Worm (Caenorhabditis elegans) whole organism, L4 larva: ENCODE measurements around the gene ceh-48.

Experiments
- F10B5.3 ChIP-seq: sonication (generic microtip); optimal IDR thresholded peaks from 2 replicates; lab custom pipeline; 2016; ENCODE audit warnings: mild to moderate bottlenecking, missing genetic modification characterization, missing compliant biosample characterization
- F26F4.8 ChIP-seq: fragments of 200-800 bp; sonication (Bioruptor generic); conservative IDR thresholded peaks from 2 replicates; pipeline ENCODE4 v1.3.6; 2022; ENCODE audit warnings: missing genetic modification characterization, missing compliant biosample characterization
- F37D6.2 ChIP-seq: sonication (generic microtip); optimal IDR thresholded peaks from 2 replicates; lab custom pipeline; 2016; ENCODE audit warnings: mild to moderate bottlenecking, missing genetic modification characterization, missing compliant biosample characterization
- F49E8.2 ChIP-seq: sonication (generic microtip); optimal IDR thresholded peaks from 2 replicates; lab custom pipeline; 2016; ENCODE audit warnings: missing compliant biosample characterization, mild to moderate bottlenecking, missing genetic modification characterization, borderline replicate concordance
- T20F7.1 ChIP-seq: fragments of 200-800 bp; sonication (Bioruptor generic); optimal IDR thresholded peaks from 2 replicates; lab custom pipeline; 2018; ENCODE audit warnings: mild to moderate bottlenecking, missing genetic modification characterization, missing compliant biosample characterization
- T26A8.4 ChIP-seq: fragments of 200-800 bp; sonication (Bioruptor generic); IDR thresholded peaks from 2 replicates; pipeline ENCODE4 v1.3.6; 2022; ENCODE audit warnings: missing genetic modification characterization, missing compliant biosample characterization
- Y105C5A.15 ChIP-seq: fragments of 200-800 bp; sonication (Bioruptor generic); IDR thresholded peaks from 2 replicates; pipeline ENCODE4 v1.3.6; 2022; ENCODE audit warnings: missing genetic modification characterization, missing compliant biosample characterization
- Y75B8A.6 ChIP-seq: fragments of 200-800 bp; sonication (Bioruptor generic); IDR thresholded peaks from 2 replicates; pipeline ENCODE4 v1.3.6; 2022; ENCODE audit warnings: missing genetic modification reagents, missing genetic modification characterization, missing compliant biosample characterization
- aha-1 ChIP-seq: fragments of 150-350 bp; peaks from one replicate; lab custom pipeline; 2014; ENCODE audit warnings: missing biosample characterization, missing genetic modification characterization
- ceh-20 ChIP-seq: fragments of 200-800 bp; sonication (Bioruptor generic); IDR thresholded peaks from 2 replicates; pipeline ENCODE4 v1.3.6; 2022; ENCODE audit warnings: missing genetic modification reagents, missing genetic modification characterization, missing compliant biosample characterization
- ceh-28 ChIP-seq: fragments of 150-350 bp; optimal IDR thresholded peaks from 2 replicates; lab custom pipeline; 2014; ENCODE audit warnings: missing biosample characterization, missing genetic modification reagents, missing genetic modification characterization
- ceh-32 ChIP-seq: sonication (generic microtip); optimal IDR thresholded peaks from 2 replicates; lab custom pipeline; 2016; ENCODE audit warnings: mild to moderate bottlenecking, missing genetic modification characterization, missing compliant biosample characterization; ENCODE audit not compliant: poor library complexity
- ctbp-1 ChIP-seq: fragments of 200-800 bp; sonication (Bioruptor generic); IDR thresholded peaks from 2 replicates; pipeline ENCODE4 v1.3.6; 2022; ENCODE audit warnings: missing genetic modification reagents, missing genetic modification characterization, missing compliant biosample characterization
- daf-16 ChIP-seq, 3 experiments: sonication (generic microtip); optimal IDR thresholded peaks; 2 replicates each; lab custom pipeline; 2016 to 2017; ENCODE audit warnings: missing genetic modification characterization in 3 of 3, missing genetic modification reagents in 3 of 3, mild to moderate bottlenecking in 2 of 3, missing compliant biosample characterization in 2 of 3, missing biosample characterization in 1 of 3, moderate library complexity in 1 of 3
- duxl-1 ChIP-seq: sonication (generic microtip); optimal IDR thresholded peaks from 2 replicates; lab custom pipeline; 2016; ENCODE audit warnings: mild to moderate bottlenecking, missing genetic modification characterization, moderate library complexity, missing compliant biosample characterization; ENCODE audit not compliant: poor library complexity
- dve-1 ChIP-seq: sonication (generic microtip); optimal IDR thresholded peaks from 2 replicates; lab custom pipeline; 2017; ENCODE audit warnings: antibody characterized with exemption, mild to moderate bottlenecking, missing genetic modification characterization, missing compliant biosample characterization; ENCODE audit not compliant: insufficient read depth
- fos-1 ChIP-seq: fragments of 150-350 bp; optimal IDR thresholded peaks from 2 replicates; lab custom pipeline; 2014; ENCODE audit warnings: missing biosample characterization, missing genetic modification characterization
- gei-8 ChIP-seq: fragments of 200-800 bp; sonication (Bioruptor generic); optimal IDR thresholded peaks from 2 replicates; lab custom pipeline; 2018; ENCODE audit warnings: mild to moderate bottlenecking, missing genetic modification characterization, missing compliant biosample characterization
- hif-1 ChIP-seq, 2 experiments: sonication (generic microtip); optimal IDR thresholded peaks; 2 replicates each; lab custom pipeline; 2016 to 2017; ENCODE audit warnings: missing compliant biosample characterization in 2 of 2, missing genetic modification characterization in 2 of 2, missing genetic modification reagents in 2 of 2, missing genotype in 2 of 2, mild to moderate bottlenecking in 1 of 2
- hlh-30 ChIP-seq: sonication (generic microtip); optimal IDR thresholded peaks from 2 replicates; lab custom pipeline; 2017; ENCODE audit warnings: antibody characterized with exemption, mild to moderate bottlenecking, missing genetic modification characterization, missing compliant biosample characterization; ENCODE audit not compliant: insufficient read depth
- jun-1 ChIP-seq: fragments of 150-350 bp; optimal IDR thresholded peaks from 2 replicates; lab custom pipeline; 2014; ENCODE audit warnings: missing biosample characterization, missing genetic modification reagents, missing genetic modification characterization
- lin-38 ChIP-seq: fragments of 200-800 bp; sonication (Bioruptor generic); IDR thresholded peaks from 2 replicates; pipeline ENCODE4 v1.3.6; 2022; ENCODE audit warnings: missing genetic modification reagents, missing genetic modification characterization, missing compliant biosample characterization
- lir-3 ChIP-seq: sonication (generic microtip); optimal IDR thresholded peaks from 2 replicates; lab custom pipeline; 2016; ENCODE audit warnings: mild to moderate bottlenecking, missing genetic modification characterization, missing compliant biosample characterization
- lsy-2 ChIP-seq, 2 experiments: fragments of 150-350 bp in 1 of 2; sonication (generic microtip) in 1 of 2; optimal IDR thresholded peaks; 2 replicates each; lab custom pipeline; 2014 to 2017; ENCODE audit warnings: missing biosample characterization in 2 of 2, missing genetic modification characterization in 2 of 2
- madf-9 ChIP-seq: fragments of 200-800 bp; sonication (Bioruptor generic); conservative IDR thresholded peaks from 2 replicates; pipeline ENCODE4 v1.3.6; 2022; ENCODE audit warnings: missing genetic modification reagents, missing genetic modification characterization, missing compliant biosample characterization
- mxl-3 ChIP-seq: fragments of 200-800 bp; sonication (Bioruptor generic); optimal IDR thresholded peaks from 2 replicates; lab custom pipeline; 2018; ENCODE audit warnings: mild to moderate bottlenecking, missing genetic modification characterization, missing compliant biosample characterization
- nhr-111 ChIP-seq: fragments of 200-800 bp; sonication (Bioruptor generic); optimal IDR thresholded peaks from 2 replicates; lab custom pipeline; 2018; ENCODE audit warnings: mild to moderate bottlenecking, missing genetic modification characterization, missing compliant biosample characterization
- nhr-28 ChIP-seq: fragments of 150-350 bp; optimal IDR thresholded peaks from 2 replicates; lab custom pipeline; 2014; ENCODE audit warnings: missing biosample characterization, missing genetic modification characterization
- nhr-41 ChIP-seq: fragments of 200-800 bp; sonication (Bioruptor generic); IDR thresholded peaks from 2 replicates; pipeline ENCODE4 v1.3.6; 2022; ENCODE audit warnings: missing genetic modification reagents, missing genetic modification characterization, missing compliant biosample characterization
- nhr-42 ChIP-seq: fragments of 200-800 bp; sonication (Bioruptor generic); IDR thresholded peaks from 2 replicates; pipeline ENCODE4 v1.3.6; 2022; ENCODE audit warnings: missing genetic modification characterization, missing compliant biosample characterization
- nhr-48 ChIP-seq: sonication (generic microtip); optimal IDR thresholded peaks from 2 replicates; lab custom pipeline; 2016; ENCODE audit warnings: mild to moderate bottlenecking, missing genetic modification characterization, missing compliant biosample characterization
- php-3 ChIP-seq: fragments of 200-800 bp; sonication (Bioruptor generic); IDR thresholded peaks from 2 replicates; pipeline ENCODE4 v1.3.6; 2022; ENCODE audit warnings: missing genetic modification reagents, missing genetic modification characterization, missing compliant biosample characterization
- pqm-1 ChIP-seq: sonication (generic microtip); optimal IDR thresholded peaks from 2 replicates; lab custom pipeline; 2017; ENCODE audit warnings: missing biosample characterization, missing genetic modification characterization
- saeg-2 ChIP-seq: fragments of 200-800 bp; sonication (Bioruptor generic); IDR thresholded peaks from 2 replicates; pipeline ENCODE4 v1.3.6; 2022; ENCODE audit warnings: missing genetic modification reagents, missing genetic modification characterization, missing compliant biosample characterization
- snpc-1.2 ChIP-seq: fragments of 200-800 bp; sonication (Bioruptor generic); IDR thresholded peaks from 2 replicates; pipeline ENCODE4 v1.3.6; 2022; ENCODE audit warnings: missing genetic modification reagents, missing genetic modification characterization, missing compliant biosample characterization
- snpc-4 ChIP-seq: fragments of 150-350 bp; optimal IDR thresholded peaks from 2 replicates; lab custom pipeline; 2014; ENCODE audit warnings: missing biosample characterization, missing genetic modification characterization
- spr-1 ChIP-seq: sonication (generic microtip); optimal IDR thresholded peaks from 2 replicates; lab custom pipeline; 2016; ENCODE audit warnings: mild to moderate bottlenecking, missing genetic modification characterization, missing compliant biosample characterization
- unc-130 ChIP-seq: sonication (generic microtip); optimal IDR thresholded peaks from 2 replicates; lab custom pipeline; 2016; ENCODE audit warnings: missing genetic modification reagents, missing genetic modification characterization, missing compliant biosample characterization
- zag-1 ChIP-seq: fragments of 150-350 bp; optimal IDR thresholded peaks from 2 replicates; lab custom pipeline; 2014; ENCODE audit warnings: missing biosample characterization, missing genetic modification characterization
- zfp-2 ChIP-seq: sonication (generic microtip); optimal IDR thresholded peaks from 2 replicates; lab custom pipeline; 2016; ENCODE audit warnings: mild to moderate bottlenecking, missing genetic modification characterization, missing compliant biosample characterization
- zip-2 ChIP-seq: fragments of 150-350 bp; optimal IDR thresholded peaks from 2 replicates; lab custom pipeline; 2014; ENCODE audit warnings: missing biosample characterization, missing genetic modification characterization
- ztf-11 ChIP-seq: fragments of 150-350 bp; optimal IDR thresholded peaks from 2 replicates; lab custom pipeline; 2014; ENCODE audit warnings: missing biosample characterization, missing genetic modification characterization

The ceh-48 gene

ce11 chrIV:6839091-6839522, 27.2 kb downstream of the ceh-48 start (continued):
- TF ChIP-seq hlh-30 (peak; percentile 80), ztf-11 (tag; lab: Kevin White, UChicago) (no peak), spr-1 (tag; lab: Kevin White, UChicago) (peak; percentile 40), saeg-2 (GFP tag; lab: Robert Waterston, UW) (peak; percentile 70; the same call in 1 of the 2 replicates), ceh-28 (no peak), T20F7.1 (GFP tag; lab: Kevin White, UChicago) (peak; percentile 55), F10B5.3 (tag; lab: Kevin White, UChicago) (peak; percentile 38), Y105C5A.15 (GFP tag; lab: Robert Waterston, UW) (no peak), zfp-2 (tag; lab: Kevin White, UChicago) (no peak), ceh-32 (no peak), nhr-48 (tag; lab: Kevin White, UChicago) (peak; percentile 88), madf-9 (GFP tag; lab: Robert Waterston, UW) (no peak), ceh-20 (GFP tag; lab: Robert Waterston, UW) (peak; percentile 79), F37D6.2 (tag; lab: Kevin White, UChicago) (peak; percentile 51), hif-1 (tag; optimal IDR thresholded peaks at IDR 0.05; lab: Kevin White, UChicago) (peak in 1 of 2 experiments; percentile 93), lsy-2 (tag; optimal IDR thresholded peaks at IDR 0.05; lab: Kevin White, UChicago) (peak; percentile 48 to 80), nhr-28 (tag; lab: Kevin White, UChicago) (peak; percentile 67), fos-1 (tag; lab: Kevin White, UChicago) (no peak), dve-1 (peak; percentile 93), nhr-42 (GFP tag; lab: Robert Waterston, UW) (0 out of 2 replicates have a peak, but pooled peaks have one; percentile 14), zag-1 (tag; lab: Kevin White, UChicago) (no peak), nhr-111 (GFP tag; lab: Kevin White, UChicago) (no peak), F49E8.2 (no peak), ctbp-1 (GFP tag; lab: Robert Waterston, UW) (peak; percentile 84), gei-8 (peak; percentile 49), duxl-1 (tag; lab: Kevin White, UChicago) (no peak), F26F4.8 (GFP tag; lab: Robert Waterston, UW) (no peak), pqm-1 (tag; lab: Kevin White, UChicago) (peak; percentile 46), nhr-41 (GFP tag; lab: Robert Waterston, UW) (no peak), aha-1 (peak; percentile 97), php-3 (GFP tag; lab: Robert Waterston, UW) (peak; percentile 70)

- TF ChIP-seq mxl-3: no peak
- peak; percentile 14 for TF ChIP-seq pqm-1 (tag; lab: Kevin White, UChicago)
- peak; percentile 36 for TF ChIP-seq nhr-28 (tag; lab: Kevin White, UChicago)
- peak; percentile 39 for TF ChIP-seq hlh-30
- TF ChIP-seq daf-16 (GFP tag; optimal IDR thresholded peaks at IDR 0.05; lab: Kevin White, UChicago): no peak
- TF ChIP-seq daf-16 (tag; optimal IDR thresholded peaks at IDR 0.05; lab: Kevin White, UChicago): peak; percentile 34
These were observed 29.8 kb downstream of the ceh-48 start for ce11 chrIV:6841562-6842282.

ce11 chrIV:6842470-6843008, 30.6 kb downstream of the ceh-48 start, which contains the start of gene lip-1:
Gene lip-1, plus strand, starts transcription at chrIV:6842958.
- TF ChIP-seq jun-1 (tag; lab: Kevin White, UChicago) (no peak), php-3 (GFP tag; lab: Robert Waterston, UW) (no peak), T26A8.4 (no peak), Y75B8A.6 (no peak), unc-130 (GFP tag; lab: Kevin White, UChicago) (peak; percentile 25), F26F4.8 (GFP tag; lab: Robert Waterston, UW) (no peak), lir-3 (tag; lab: Kevin White, UChicago) (no peak), lin-38 (GFP tag; lab: Robert Waterston, UW) (peak; percentile 21; the same call in 1 of the 2 replicates), snpc-4 (tag; lab: Kevin White, UChicago) (no peak), zip-2 (tag; lab: Kevin White, UChicago) (no peak), snpc-1.2 (GFP tag; lab: Robert Waterston, UW) (peak; percentile 68; the same call in 1 of the 2 replicates)
